Worm (Caenorhabditis elegans) whole organism, L3 larva: ENCODE data around the gene serp-1.2.

Source experiments
- R02D3.7 ChIP-seq: fragments of 150-350 bp; optimal IDR thresholded peaks from 2 replicates; lab custom pipeline; 2014; ENCODE audit warnings: missing biosample characterization, missing genetic modification characterization
- ceh-16 ChIP-seq: sonication (generic microtip); optimal IDR thresholded peaks from 2 replicates; lab custom pipeline; 2017; ENCODE audit warnings: missing biosample characterization, missing genetic modification characterization
- ceh-28 ChIP-seq: fragments of 150-350 bp; optimal IDR thresholded peaks from 2 replicates; lab custom pipeline; 2014; ENCODE audit warnings: missing biosample characterization, missing genetic modification reagents, missing genetic modification characterization
- elt-1 ChIP-seq: fragments of 150-350 bp; optimal IDR thresholded peaks from 2 replicates; lab custom pipeline; 2014; ENCODE audit warnings: missing biosample characterization, missing genetic modification characterization
- elt-2 ChIP-seq: sonication (generic microtip); optimal IDR thresholded peaks from 2 replicates; lab custom pipeline; 2016; ENCODE audit warnings: missing genetic modification reagents, mild to moderate bottlenecking, missing genetic modification characterization, missing compliant biosample characterization
- fkh-10 ChIP-seq: sonication (generic microtip); optimal IDR thresholded peaks from 2 replicates; lab custom pipeline; 2017; ENCODE audit warnings: missing biosample characterization, missing genetic modification reagents, missing genetic modification characterization
- lin-15B ChIP-seq: fragments of 150-350 bp; optimal IDR thresholded peaks from 2 replicates; lab custom pipeline; 2014; ENCODE audit warnings: missing biosample characterization, missing genetic modification characterization
- nhr-67 ChIP-seq: fragments of 150-350 bp; optimal IDR thresholded peaks from 2 replicates; lab custom pipeline; 2014; ENCODE audit warnings: missing biosample characterization, missing genetic modification characterization
- pha-4 ChIP-seq: fragments of 150-350 bp; optimal IDR thresholded peaks from 2 replicates; lab custom pipeline; 2014; ENCODE audit warnings: missing biosample characterization, missing genetic modification reagents, missing genetic modification characterization
- unc-39 ChIP-seq: sonication (generic microtip); optimal IDR thresholded peaks from 4 replicates; lab custom pipeline; 2017; ENCODE audit warnings: missing biosample characterization, missing genetic modification characterization

DNA sequence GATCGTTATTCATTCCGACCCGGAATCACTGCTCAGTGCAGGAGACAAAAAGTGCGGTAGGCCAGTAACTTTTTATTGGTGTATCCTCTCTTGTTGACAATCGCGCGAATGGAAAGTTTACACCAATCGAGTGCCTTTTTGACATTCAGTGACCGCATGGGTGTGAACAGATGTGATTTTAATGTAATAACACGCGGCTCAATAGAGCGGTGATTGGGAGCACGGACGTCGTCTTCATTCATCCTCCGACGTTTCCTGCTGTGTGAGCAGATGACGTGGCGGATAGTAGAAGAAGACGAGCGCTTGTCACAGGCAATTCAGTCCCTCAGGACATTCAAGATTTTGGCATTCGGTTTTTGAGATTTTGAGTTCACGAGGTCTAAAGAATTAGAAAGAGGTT lies 42.9 kb upstream of the serp-1.2 start:
- TF ChIP-seq elt-2 (tag; lab: Kevin White, UChicago) (no peak), ceh-28 (tag; lab: Kevin White, UChicago) (no peak), pha-4 (tag; lab: Kevin White, UChicago) (no peak), R02D3.7 (tag; lab: Kevin White, UChicago) (no peak), unc-39 (tag; lab: Kevin White, UChicago) (no peak), lin-15B (tag; lab: Kevin White, UChicago) (no peak), ceh-16 (tag; lab: Kevin White, UChicago) (no peak), fkh-10 (GFP tag; lab: Kevin White, UChicago) (no peak), nhr-67 (tag; lab: Kevin White, UChicago) (no peak), elt-1 (tag; lab: Kevin White, UChicago) (no peak)
